Worm (Caenorhabditis elegans): Measurements from ENCODE around the gene fbl-1.

The fbl-1 gene

DNA sequence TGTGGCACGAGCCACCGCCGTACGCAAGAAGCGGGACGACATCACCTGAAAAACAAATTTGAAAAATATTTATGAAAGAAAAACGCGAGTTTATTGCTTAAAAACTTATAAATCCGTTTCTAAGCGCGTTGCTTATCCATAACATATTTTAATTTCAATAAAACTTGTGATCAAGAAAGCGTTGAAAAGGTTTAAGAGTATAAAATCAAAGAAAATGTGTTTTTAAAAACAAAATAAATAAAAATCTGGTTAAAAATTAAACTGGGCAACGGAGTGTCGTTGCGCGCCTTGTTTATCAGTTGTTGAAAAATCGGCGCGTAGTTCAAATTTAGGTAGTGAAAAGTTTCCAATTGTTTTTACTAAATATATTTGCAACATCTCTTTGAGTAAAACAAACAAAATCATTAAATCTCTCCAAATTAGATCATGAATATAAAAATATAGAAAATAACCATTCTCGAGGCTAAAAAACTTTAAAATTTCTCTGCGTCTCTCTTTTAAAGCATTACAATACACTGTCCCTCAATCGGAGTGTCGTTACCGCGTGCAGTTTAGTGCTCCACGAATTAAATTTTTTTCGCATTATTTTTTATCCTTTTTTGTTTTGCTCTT lies 15.7 kb upstream of the fbl-1 start, which contains the start of gene ndua-5:
Gene ndua-5, minus strand, starts transcription at position 51 of the 612 bp plus-strand sequence.
- TF ChIP-seq F13C5.2 (tag; optimal IDR thresholded peaks at IDR 0.05) (peak; percentile 11), ets-7 (tag; optimal IDR thresholded peaks at IDR 0.05) (no peak)

- TF ChIP-seq tbx-11 (GFP tag; IDR thresholded peaks at IDR 0.05) (no peak), flt-1 (GFP tag; IDR thresholded peaks at IDR 0.05) (no peak), hmbx-1 (tag; optimal IDR thresholded peaks at IDR 0.05) (no peak), sea-1 (GFP tag; conservative IDR thresholded peaks at IDR 0.05) (no peak), ceh-36 (tag; optimal IDR thresholded peaks at IDR 0.05) (no peak), F13C5.2 (tag; optimal IDR thresholded peaks at IDR 0.05) (no peak), aly-1 (tag; optimal IDR thresholded peaks at IDR 0.05) (no peak), ama-1 (optimal IDR thresholded peaks at IDR 0.05) (no peak), tra-4 (tag; optimal IDR thresholded peaks at IDR 0.05) (no peak), tbx-37 (GFP tag; conservative IDR thresholded peaks at IDR 0.05) (no peak), hmg-4 (GFP tag; optimal IDR thresholded peaks at IDR 0.05) (no peak), hnd-1 (tag; optimal IDR thresholded peaks at IDR 0.05) (no peak), ets-7 (tag; optimal IDR thresholded peaks at IDR 0.05) (no peak), B0310.2 (tag; optimal IDR thresholded peaks at IDR 0.05) (no peak), pes-1 (GFP tag; IDR thresholded peaks at IDR 0.05) (no peak)
Observed at ce11 chrIV:9525682-9526416, 14.8 kb upstream of the fbl-1 start, which contains the start of gene elo-1. elo-1 (plus strand) TSS chrIV:9526366.

ce11 chrIV:9527002-9527401 lies 13.6 kb upstream of the fbl-1 start:
- TF ChIP-seq hmg-4 (GFP tag; optimal IDR thresholded peaks at IDR 0.05) (no peak), hmbx-1 (tag; optimal IDR thresholded peaks at IDR 0.05) (no peak), tra-4 (tag; optimal IDR thresholded peaks at IDR 0.05) (no peak), pes-1 (GFP tag; IDR thresholded peaks at IDR 0.05) (no peak), B0310.2 (tag; optimal IDR thresholded peaks at IDR 0.05) (no peak), F13C5.2 (tag; optimal IDR thresholded peaks at IDR 0.05) (no peak), hnd-1 (tag; optimal IDR thresholded peaks at IDR 0.05) (no peak), ceh-36 (tag; optimal IDR thresholded peaks at IDR 0.05) (no peak), tbx-11 (GFP tag; IDR thresholded peaks at IDR 0.05) (no peak), sea-1 (GFP tag; conservative IDR thresholded peaks at IDR 0.05) (no peak), aly-1 (tag; optimal IDR thresholded peaks at IDR 0.05) (no peak), ets-7 (tag; optimal IDR thresholded peaks at IDR 0.05) (no peak), scrt-1 (GFP tag; IDR thresholded peaks at IDR 0.05) (no peak), flt-1 (GFP tag; IDR thresholded peaks at IDR 0.05) (no peak), ceh-13 (GFP tag; optimal IDR thresholded peaks at IDR 0.05) (no peak), tbx-37 (GFP tag; conservative IDR thresholded peaks at IDR 0.05) (no peak)

ce11 chrIV:9529647-9530046 lies 11.0 kb upstream of the fbl-1 start, which contains the start of gene elo-7:
elo-7 (plus strand) TSS chrIV:9529947.
- TF ChIP-seq B0310.2 (tag; optimal IDR thresholded peaks at IDR 0.05): no peak
- TF ChIP-seq scrt-1 (GFP tag; IDR thresholded peaks at IDR 0.05): no peak
- TF ChIP-seq tra-4 (tag; optimal IDR thresholded peaks at IDR 0.05): no peak
- TF ChIP-seq tbx-11 (GFP tag; IDR thresholded peaks at IDR 0.05): no peak
- TF ChIP-seq ama-1 (optimal IDR thresholded peaks at IDR 0.05): no peak
- no peak for TF ChIP-seq flt-1 (GFP tag; IDR thresholded peaks at IDR 0.05)
- TF ChIP-seq hnd-1 (tag; optimal IDR thresholded peaks at IDR 0.05): no peak
- TF ChIP-seq aly-1 (tag; optimal IDR thresholded peaks at IDR 0.05): no peak
- no peak for TF ChIP-seq pes-1 (GFP tag; IDR thresholded peaks at IDR 0.05)
- no peak for TF ChIP-seq hmbx-1 (tag; optimal IDR thresholded peaks at IDR 0.05)

ce11 chrIV:9530768-9531167 lies 9.8 kb upstream of the fbl-1 start:
- TF ChIP-seq F13C5.2 (tag; optimal IDR thresholded peaks at IDR 0.05): no peak
- no peak for TF ChIP-seq hnd-1 (tag; optimal IDR thresholded peaks at IDR 0.05)
- TF ChIP-seq tra-4 (tag; optimal IDR thresholded peaks at IDR 0.05): no peak

DNA sequence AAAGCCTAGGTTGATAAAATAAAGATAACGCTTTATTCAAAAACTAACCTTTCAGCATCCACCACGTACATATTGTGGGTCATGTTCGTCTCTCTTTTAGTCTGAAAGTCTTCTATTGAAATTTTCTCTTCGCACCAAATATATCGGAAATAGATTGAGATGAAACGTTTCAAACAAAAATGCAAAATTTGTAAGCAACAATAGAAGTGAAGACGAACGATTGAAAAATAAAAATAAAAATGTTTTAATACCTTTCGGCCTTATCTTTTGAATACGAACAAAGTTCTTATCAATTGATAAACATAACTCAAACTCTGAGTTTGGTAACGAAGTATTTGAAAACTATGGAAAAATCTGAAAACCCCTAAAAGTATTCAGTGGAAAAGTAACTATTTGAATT lies 7.5 kb upstream of the fbl-1 start, which contains the start of gene F56H11.2:
Gene F56H11.2, minus strand, starts transcription at position 101 of the 400 bp plus-strand sequence.
- TF ChIP-seq scrt-1 (GFP tag; IDR thresholded peaks at IDR 0.05): no peak
- no peak for TF ChIP-seq hmbx-1 (tag; optimal IDR thresholded peaks at IDR 0.05)
- no peak for TF ChIP-seq hnd-1 (tag; optimal IDR thresholded peaks at IDR 0.05)
- TF ChIP-seq flt-1 (GFP tag; IDR thresholded peaks at IDR 0.05): no peak
- TF ChIP-seq F13C5.2 (tag; optimal IDR thresholded peaks at IDR 0.05): no peak
- TF ChIP-seq hmg-4 (GFP tag; optimal IDR thresholded peaks at IDR 0.05): no peak
- no peak for TF ChIP-seq ets-7 (tag; optimal IDR thresholded peaks at IDR 0.05)
- TF ChIP-seq tbx-11 (GFP tag; IDR thresholded peaks at IDR 0.05): no peak
- no peak for TF ChIP-seq ama-1 (optimal IDR thresholded peaks at IDR 0.05)
- TF ChIP-seq tra-4 (tag; optimal IDR thresholded peaks at IDR 0.05): no peak
- no peak for TF ChIP-seq aly-1 (tag; optimal IDR thresholded peaks at IDR 0.05)
- TF ChIP-seq ceh-36 (tag; optimal IDR thresholded peaks at IDR 0.05): no peak
- no peak for TF ChIP-seq ceh-13 (GFP tag; optimal IDR thresholded peaks at IDR 0.05)
- no peak for TF ChIP-seq B0310.2 (tag; optimal IDR thresholded peaks at IDR 0.05)
- TF ChIP-seq sea-1 (GFP tag; conservative IDR thresholded peaks at IDR 0.05): no peak
- TF ChIP-seq tbx-37 (GFP tag; conservative IDR thresholded peaks at IDR 0.05): no peak

DNA sequence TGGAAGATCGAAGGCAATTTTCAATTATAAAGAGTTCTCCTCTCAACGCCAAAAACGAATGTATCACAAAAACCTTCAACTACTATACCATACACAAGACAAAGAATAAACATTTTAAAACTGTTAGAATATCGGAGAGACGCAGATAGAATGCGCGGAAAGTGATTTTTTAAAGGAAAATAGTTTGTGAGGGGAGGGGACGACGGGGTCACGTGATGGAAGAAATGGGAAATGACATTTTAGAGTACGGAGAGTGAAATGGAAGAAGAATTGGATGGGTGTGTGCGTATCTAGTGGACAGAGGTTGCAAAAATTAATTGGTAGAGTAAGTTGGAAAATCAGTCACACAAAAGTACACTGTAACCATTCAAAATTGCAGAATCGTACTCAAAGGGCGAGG lies 6.3 kb upstream of the fbl-1 start:
- TF ChIP-seq hnd-1 (tag; optimal IDR thresholded peaks at IDR 0.05): no peak
- no peak for TF ChIP-seq ama-1 (optimal IDR thresholded peaks at IDR 0.05)
- no peak for TF ChIP-seq tbx-37 (GFP tag; conservative IDR thresholded peaks at IDR 0.05)
- no peak for TF ChIP-seq ceh-13 (GFP tag; optimal IDR thresholded peaks at IDR 0.05)
- no peak for TF ChIP-seq B0310.2 (tag; optimal IDR thresholded peaks at IDR 0.05)
- TF ChIP-seq tbx-11 (GFP tag; IDR thresholded peaks at IDR 0.05): no peak
- TF ChIP-seq hmbx-1 (tag; optimal IDR thresholded peaks at IDR 0.05): no peak
- no peak for TF ChIP-seq sea-1 (GFP tag; conservative IDR thresholded peaks at IDR 0.05)

Measured in whole organism, early embryonic.